Worm (Caenorhabditis elegans): ENCODE data around the gene H37A05.2.

Gene H37A05.2

ce11 chrV:13658577-13658976, 24.5 kb upstream of the H37A05.2 start (continued):
- TF ChIP-seq lin-13 (GFP tag; optimal IDR thresholded peaks at IDR 0.05) (peak; percentile 42), lin-39 (tag; optimal IDR thresholded peaks at IDR 0.05) (no peak)

ce11 chrV:13657841-13658338, 23.8 kb upstream of the H37A05.2 start:
- TF ChIP-seq lin-13 (GFP tag; optimal IDR thresholded peaks at IDR 0.05) (peak; percentile 12), nhr-237 (tag; optimal IDR thresholded peaks at IDR 0.05) (no peak), ceh-16 (tag; optimal IDR thresholded peaks at IDR 0.05) (no peak), sma-9 (GFP tag; optimal IDR thresholded peaks at IDR 0.05) (peak; percentile 34), sma-9 (tag; optimal IDR thresholded peaks at IDR 0.05) (no peak)

DNA sequence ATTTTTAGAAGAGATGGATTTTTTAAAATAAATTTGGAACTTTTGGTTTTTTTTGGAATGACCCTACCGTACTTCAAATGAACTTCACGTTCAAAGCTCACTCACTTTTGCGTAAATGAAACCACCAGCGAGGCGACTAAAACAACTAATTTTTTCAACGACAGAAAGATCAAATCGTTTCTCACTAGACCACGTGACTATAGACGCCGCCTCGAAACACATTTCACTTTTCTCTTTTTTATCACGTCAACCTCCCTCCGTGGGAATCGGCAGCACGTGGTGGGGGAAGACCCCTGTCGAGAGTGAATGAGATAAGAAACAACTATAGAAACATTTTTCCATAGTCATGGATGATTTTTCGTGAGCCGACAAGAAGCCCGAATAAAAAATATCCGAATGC, 23.2 kb upstream of the H37A05.2 start:
- TF ChIP-seq sma-9 (GFP tag; optimal IDR thresholded peaks at IDR 0.05) (peak; percentile 100), sma-9 (tag; optimal IDR thresholded peaks at IDR 0.05) (peak; percentile 20), unc-62 (GFP tag; optimal IDR thresholded peaks at IDR 0.05) (peak; percentile 27), ZK546.5 (tag; optimal IDR thresholded peaks at IDR 0.05) (no peak), nhr-10 (tag; optimal IDR thresholded peaks at IDR 0.05) (peak; percentile 5), ztf-1 (GFP tag; conservative IDR thresholded peaks at IDR 0.05) (no peak), snpc-4 (tag; optimal IDR thresholded peaks at IDR 0.05) (peak; percentile 29), nhr-6 (tag; optimal IDR thresholded peaks at IDR 0.05) (no peak), lin-13 (GFP tag; optimal IDR thresholded peaks at IDR 0.05) (peak; percentile 70), nhr-237 (tag; optimal IDR thresholded peaks at IDR 0.05) (no peak), zag-1 (tag; optimal IDR thresholded peaks at IDR 0.05) (no peak), gmeb-1 (tag; optimal IDR thresholded peaks at IDR 0.05) (peak; percentile 65), mbf-1 (tag; optimal IDR thresholded peaks at IDR 0.05) (no peak), egl-27 (tag; optimal IDR thresholded peaks at IDR 0.05) (peak; percentile 70), fos-1 (tag; optimal IDR thresholded peaks at IDR 0.05) (peak; percentile 69), aly-2 (tag; optimal IDR thresholded peaks at IDR 0.05) (no peak), ama-1 (optimal IDR thresholded peaks at IDR 0.05) (peak; percentile 48), ceh-82 (tag; optimal IDR thresholded peaks at IDR 0.05) (no peak), alr-1 (tag; optimal IDR thresholded peaks at IDR 0.05) (no peak), elt-1 (tag; optimal IDR thresholded peaks at IDR 0.05) (no peak), nhr-12 (tag; optimal IDR thresholded peaks at IDR 0.05) (no peak), ceh-16 (tag; optimal IDR thresholded peaks at IDR 0.05) (peak; percentile 3), sma-3 (GFP tag; optimal IDR thresholded peaks at IDR 0.05) (peak; percentile 93), lsy-2 (tag; optimal IDR thresholded peaks at IDR 0.05) (peak; percentile 12 to 74), ztf-4 (tag; optimal IDR thresholded peaks at IDR 0.05) (peak; percentile 88), elt-3 (tag; optimal IDR thresholded peaks at IDR 0.05) (no peak), nhr-77 (tag; optimal IDR thresholded peaks at IDR 0.05) (no peak), peb-1 (tag; optimal IDR thresholded peaks at IDR 0.05) (no peak), skn-1 (tag; optimal IDR thresholded peaks at IDR 0.05) (no peak), unc-39 (tag; optimal IDR thresholded peaks at IDR 0.05) (no peak), nhr-11 (tag; optimal IDR thresholded peaks at IDR 0.05) (no peak), R02D3.7 (tag; optimal IDR thresholded peaks at IDR 0.05) (no peak), lin-39 (tag; optimal IDR thresholded peaks at IDR 0.05) (no peak), blmp-1 (tag; optimal IDR thresholded peaks at IDR 0.05; ENCODE audit: insufficient read depth) (peak; percentile 98), crh-2 (tag; optimal IDR thresholded peaks at IDR 0.05) (peak; percentile 91), nhr-25 (tag; optimal IDR thresholded peaks at IDR 0.05) (peak; percentile 91), ztf-11 (tag; optimal IDR thresholded peaks at IDR 0.05) (no peak), unc-55 (GFP tag; optimal IDR thresholded peaks at IDR 0.05) (peak; percentile 9), nhr-129 (tag; optimal IDR thresholded peaks at IDR 0.05) (peak; percentile 87), lin-11 (tag; optimal IDR thresholded peaks at IDR 0.05) (no peak), sem-4 (tag; optimal IDR thresholded peaks at IDR 0.05) (peak; percentile 78), Y55F3AM.14 (GFP tag; optimal IDR thresholded peaks at IDR 0.05) (no peak), mdl-1 (tag; optimal IDR thresholded peaks at IDR 0.05) (peak; percentile 93 to 97), mab-5 (tag; optimal IDR thresholded peaks at IDR 0.05) (no peak), nhr-21 (tag; optimal IDR thresholded peaks at IDR 0.05) (peak; percentile 76), C34F6.9 (tag; optimal IDR thresholded peaks at IDR 0.05) (peak; percentile 65), dmd-4 (tag; optimal IDR thresholded peaks at IDR 0.05) (no peak), F13H6.1 (tag; optimal IDR thresholded peaks at IDR 0.05) (peak; percentile 89), nhr-23 (tag; optimal IDR thresholded peaks at IDR 0.05) (no peak)
